Fruit fly (Drosophila melanogaster): ENCODE data around the gene CG2924.

The CG2924 gene

DNA sequence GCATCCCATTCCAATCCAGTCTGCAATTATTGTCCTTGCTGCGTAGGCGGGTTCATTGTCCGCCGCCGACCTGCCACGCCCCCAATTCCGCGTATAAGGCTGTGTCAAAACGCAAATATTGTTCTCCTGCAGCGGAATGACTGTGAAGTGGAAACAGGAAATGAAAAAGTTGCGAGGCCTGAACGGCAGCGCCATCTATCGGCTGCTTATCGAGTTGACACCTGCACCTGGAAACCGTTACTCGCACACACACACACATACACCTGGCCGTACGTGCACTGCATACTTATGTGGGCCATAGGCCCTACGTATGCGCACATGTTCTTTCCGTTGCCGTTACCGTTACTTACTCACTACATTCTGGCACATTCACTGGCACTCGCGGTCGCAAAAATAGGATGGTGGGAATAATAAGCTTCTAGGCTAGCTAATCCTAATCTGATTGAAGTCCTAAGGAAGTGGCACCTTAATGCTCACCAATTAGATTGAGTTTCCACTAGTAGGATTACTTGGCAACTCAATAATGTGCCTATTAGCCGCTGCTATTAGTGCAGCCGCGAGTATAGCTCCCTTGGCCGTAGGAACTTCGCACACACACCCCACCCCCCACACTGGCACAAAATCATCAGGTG lies 11.8 kb downstream of the CG2924 start (continued):
- TF ChIP-seq fu2 (GFP tag; optimal IDR thresholded peaks at IDR 0.05) (no peak), CG32767 (GFP tag; IDR thresholded peaks at IDR 0.05) (no peak), Doc3 (GFP tag; IDR thresholded peaks at IDR 0.05; ENCODE audit: partially characterized antibody) (no peak), odd (GFP tag; optimal IDR thresholded peaks at IDR 0.05) (no peak), Nf-YA (GFP tag; IDR thresholded peaks at IDR 0.05) (no peak), CG7745 (tag; optimal IDR thresholded peaks at IDR 0.05) (no peak), CG32532 (GFP tag; IDR thresholded peaks at IDR 0.05) (no peak), Hsf (GFP tag; optimal IDR thresholded peaks at IDR 0.05) (no peak), ro (GFP tag; IDR thresholded peaks at IDR 0.05) (no peak), CG17568 (GFP tag; optimal IDR thresholded peaks at IDR 0.05) (no peak), Rfx (GFP tag; IDR thresholded peaks at IDR 0.05) (no peak), CTCF (GFP tag; optimal IDR thresholded peaks at IDR 0.05) (peak; percentile 84), Sox102F (GFP tag; optimal IDR thresholded peaks at IDR 0.05) (no peak), hkb (optimal IDR thresholded peaks at IDR 0.05) (no peak), hkb (GFP tag; IDR thresholded peaks at IDR 0.05) (no peak), Stat92E (GFP tag; optimal IDR thresholded peaks at IDR 0.05) (no peak), sc (optimal IDR thresholded peaks at IDR 0.05) (no peak), sc (GFP tag; optimal IDR thresholded peaks at IDR 0.05) (no peak), Sry-β (GFP tag; optimal IDR thresholded peaks at IDR 0.05) (no peak), ac (GFP tag; optimal IDR thresholded peaks at IDR 0.05) (no peak), CG8765 (GFP tag; IDR thresholded peaks at IDR 0.05) (no peak), corto (GFP tag; optimal IDR thresholded peaks at IDR 0.05) (no peak), bigmax (GFP tag; optimal IDR thresholded peaks at IDR 0.05) (no peak), fd64A (GFP tag; optimal IDR thresholded peaks at IDR 0.05) (no peak), CG17829 (tag; optimal IDR thresholded peaks at IDR 0.05) (no peak), CG31224 (GFP tag; IDR thresholded peaks at IDR 0.05) (no peak), zen2 (GFP tag; IDR thresholded peaks at IDR 0.05; ENCODE audit: partially characterized antibody) (no peak), gsb (GFP tag; IDR thresholded peaks at IDR 0.05) (no peak), btn (GFP tag; optimal IDR thresholded peaks at IDR 0.05) (no peak), GATAe (GFP tag; conservative IDR thresholded peaks at IDR 0.05) (no peak), CG4404 (GFP tag; IDR thresholded peaks at IDR 0.05) (no peak), CG6791 (GFP tag; IDR thresholded peaks at IDR 0.05; ENCODE audit: partially characterized antibody) (no peak), emc (GFP tag; optimal IDR thresholded peaks at IDR 0.05) (no peak), Dbx (GFP tag; IDR thresholded peaks at IDR 0.05) (no peak; the same call in 2 of the 3 replicates), CG14860 (GFP tag; IDR thresholded peaks at IDR 0.05; ENCODE audit: partially characterized antibody) (no peak), Hr3 (GFP tag; optimal IDR thresholded peaks at IDR 0.05) (no peak), row (GFP tag; IDR thresholded peaks at IDR 0.05) (peak; percentile 15; the same call in 2 of the 3 replicates), Six4 (GFP tag; optimal IDR thresholded peaks at IDR 0.05) (no peak), CG2678 (tag; optimal IDR thresholded peaks at IDR 0.05) (peak; percentile 0), CG1603 (tag; optimal IDR thresholded peaks at IDR 0.05) (no peak), tio (GFP tag; optimal IDR thresholded peaks at IDR 0.05) (no peak), zen (tag; optimal IDR thresholded peaks at IDR 0.05) (no peak), chif (GFP tag; optimal IDR thresholded peaks at IDR 0.05) (no peak), fd96Cb (tag; optimal IDR thresholded peaks at IDR 0.05) (no peak), sqz (GFP tag; optimal IDR thresholded peaks at IDR 0.05) (no peak), lilli (GFP tag; optimal IDR thresholded peaks at IDR 0.05) (no peak), gem (tag; optimal IDR thresholded peaks at IDR 0.05) (no peak), CG9727 (GFP tag; optimal IDR thresholded peaks at IDR 0.05) (peak; percentile 4), Hr78 (GFP tag; optimal IDR thresholded peaks at IDR 0.05) (no peak), ab (GFP tag; optimal IDR thresholded peaks at IDR 0.05) (no peak), kay (GFP tag; optimal IDR thresholded peaks at IDR 0.05) (no peak)

Measured in whole organism, embryonic.